Worm (Caenorhabditis elegans) whole organism, midembryonic: Measurements from ENCODE around the gene msp-74.

Source experiments
- med-1 ChIP-seq: sonication (generic microtip); optimal IDR thresholded peaks from 2 replicates; lab custom pipeline; 2017; ENCODE audit warnings: missing genetic modification characterization, mild to moderate bottlenecking, missing compliant biosample characterization, antibody characterized with exemption, missing genetic modification reagents; ENCODE audit not compliant: insufficient read depth
- tab-1 ChIP-seq: fragments of 200-800 bp; sonication (Bioruptor generic); IDR thresholded peaks from 2 replicates; pipeline ENCODE4 v1.3.6; 2022; ENCODE audit warnings: missing genetic modification characterization, missing compliant biosample characterization
- ztf-29 ChIP-seq: fragments of 200-800 bp; sonication (Bioruptor generic); IDR thresholded peaks from 2 replicates; pipeline ENCODE4 v1.3.6; 2022; ENCODE audit warnings: missing genetic modification reagents, missing genetic modification characterization, missing compliant biosample characterization

DNA sequence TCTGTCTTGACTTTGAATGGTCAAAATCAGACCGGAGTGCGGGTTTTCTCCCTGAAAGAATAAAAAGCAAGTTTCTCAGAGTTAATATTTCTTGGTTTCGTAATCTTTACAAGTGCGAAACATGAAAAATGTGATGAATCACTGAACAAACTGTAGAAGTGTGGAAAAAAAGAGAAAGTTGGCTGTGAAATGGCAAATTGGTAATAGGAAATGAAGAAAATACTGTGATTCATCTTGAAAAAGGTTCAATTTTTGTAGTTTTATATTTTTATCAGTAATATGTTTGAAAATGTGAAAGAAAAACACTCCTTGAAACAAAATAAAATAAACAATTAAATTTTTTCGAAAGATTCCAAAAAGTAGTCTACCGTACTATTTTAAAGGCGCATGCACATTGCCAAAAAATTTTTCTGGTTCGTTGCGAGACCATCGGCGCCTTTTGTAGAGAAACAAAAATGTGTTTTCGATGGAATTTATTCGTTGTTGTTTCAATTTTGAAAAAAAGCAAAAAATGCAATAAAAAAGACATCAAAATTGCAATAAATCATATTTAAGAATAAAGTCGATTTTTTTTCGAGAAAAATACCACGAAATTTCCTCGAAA, 23.4 kb downstream of the msp-74 start, which contains the start of gene pld-1:
- no peak for TF ChIP-seq med-1 (GFP tag; lab: Kevin White, UChicago)
- TF ChIP-seq tab-1 (GFP tag; lab: Robert Waterston, UW), result no peak
- TF ChIP-seq ztf-29 (GFP tag; lab: Robert Waterston, UW), result no peak
